Worm (Caenorhabditis elegans) whole organism, early embryonic: ENCODE measurements around the gene sre-56.
A peak's percentile ranks its signal among the peaks of the same experiment; 100 is the strongest.

ENCODE experiments used
- B0310.2 ChIP-seq: sonication (generic microtip); optimal IDR thresholded peaks from 2 replicates; lab custom pipeline; 2016; ENCODE audit warnings: mild to moderate bottlenecking, missing genetic modification characterization, missing compliant biosample characterization
- F13C5.2 ChIP-seq: sonication (generic microtip); optimal IDR thresholded peaks from 2 replicates; lab custom pipeline; 2017; ENCODE audit warnings: mild to moderate bottlenecking, missing genetic modification characterization, inconsistent platforms, missing compliant biosample characterization
- aly-1 ChIP-seq: sonication (generic microtip); optimal IDR thresholded peaks from 2 replicates; lab custom pipeline; 2016; ENCODE audit warnings: missing genetic modification characterization, missing compliant biosample characterization
- ama-1 ChIP-seq: fragments of 150-350 bp; optimal IDR thresholded peaks from 2 replicates; lab custom pipeline; 2014
- ceh-13 ChIP-seq: fragments of 200-800 bp; sonication (Bioruptor generic); optimal IDR thresholded peaks from 2 replicates; lab custom pipeline; 2018; ENCODE audit warnings: mild to moderate bottlenecking, missing genetic modification characterization, missing compliant biosample characterization
- ceh-36 ChIP-seq: sonication (generic microtip); optimal IDR thresholded peaks from 2 replicates; lab custom pipeline; 2016; ENCODE audit warnings: missing genetic modification characterization, inconsistent platforms, missing compliant biosample characterization
- ets-7 ChIP-seq: sonication (generic microtip); optimal IDR thresholded peaks from 2 replicates; lab custom pipeline; 2016; ENCODE audit warnings: missing genotype, missing genetic modification characterization, missing compliant biosample characterization
- flt-1 ChIP-seq: fragments of 200-800 bp; sonication (Bioruptor generic); IDR thresholded peaks from 2 replicates; pipeline ENCODE4 v1.3.6; 2022; ENCODE audit warnings: missing genetic modification characterization, missing compliant biosample characterization
- hmbx-1 ChIP-seq: sonication (generic microtip); optimal IDR thresholded peaks from 2 replicates; lab custom pipeline; 2016; ENCODE audit warnings: mild to moderate bottlenecking, missing genetic modification characterization, missing compliant biosample characterization
- hmg-4 ChIP-seq: fragments of 200-800 bp; sonication (Bioruptor generic); optimal IDR thresholded peaks from 2 replicates; lab custom pipeline; 2018; ENCODE audit warnings: mild to moderate bottlenecking, missing genetic modification characterization, missing compliant biosample characterization
- hnd-1 ChIP-seq: sonication (generic microtip); optimal IDR thresholded peaks from 2 replicates; lab custom pipeline; 2016; ENCODE audit warnings: missing genetic modification characterization, missing compliant biosample characterization
- pes-1 ChIP-seq: fragments of 200-800 bp; sonication (Bioruptor generic); IDR thresholded peaks from 2 replicates; pipeline ENCODE4 v1.3.6; 2022; ENCODE audit warnings: missing genetic modification reagents, missing genetic modification characterization, missing compliant biosample characterization
- scrt-1 ChIP-seq: fragments of 200-800 bp; sonication (Bioruptor generic); IDR thresholded peaks from 2 replicates; pipeline ENCODE4 v1.3.6; 2022; ENCODE audit warnings: missing genetic modification characterization, missing compliant biosample characterization
- sea-1 ChIP-seq: fragments of 200-800 bp; sonication (Bioruptor generic); conservative IDR thresholded peaks from 2 replicates; pipeline ENCODE4 v1.3.6; 2022; ENCODE audit warnings: missing genetic modification characterization, missing compliant biosample characterization
- tbx-11 ChIP-seq: fragments of 200-800 bp; sonication (Bioruptor generic); IDR thresholded peaks from 2 replicates; pipeline ENCODE4 v1.3.6; 2022; ENCODE audit warnings: missing genetic modification characterization, missing compliant biosample characterization
- tbx-37 ChIP-seq: fragments of 200-800 bp; sonication (Bioruptor generic); conservative IDR thresholded peaks from 2 replicates; pipeline ENCODE4 v1.3.6; 2022; ENCODE audit warnings: missing genetic modification reagents, missing genetic modification characterization, missing compliant biosample characterization
- tra-4 ChIP-seq: sonication (generic microtip); optimal IDR thresholded peaks from 2 replicates; lab custom pipeline; 2017; ENCODE audit warnings: missing genetic modification characterization, missing compliant biosample characterization

The sre-56 gene

DNA sequence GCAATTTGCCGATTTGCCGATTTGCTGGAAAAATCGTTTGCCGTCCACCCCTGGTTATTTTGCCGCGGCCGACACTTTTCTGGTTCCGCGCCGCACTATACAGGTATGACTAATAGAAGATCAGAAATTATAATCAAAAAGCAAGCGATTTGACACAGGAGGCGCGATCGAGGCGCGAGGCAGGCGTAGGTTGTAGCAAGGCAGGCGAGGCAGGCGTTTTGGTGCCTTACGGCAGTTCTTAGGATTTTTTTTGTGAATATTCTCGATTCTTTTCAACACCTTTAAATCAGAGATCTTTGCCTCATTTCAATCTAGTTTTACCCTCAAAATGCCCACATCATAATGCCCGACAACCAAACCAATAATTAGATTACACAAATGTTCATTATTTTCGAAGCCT lies at the start of gene sre-56:
TSS of gene sre-56 (plus strand) at position 301 of the 400 bp plus-strand sequence.
- no peak for TF ChIP-seq B0310.2
- TF ChIP-seq pes-1 (GFP tag; lab: Robert Waterston, UW) = no peak
- TF ChIP-seq tbx-37 (GFP tag; lab: Robert Waterston, UW) = no peak
- TF ChIP-seq ama-1 (lab: Kevin White, UChicago) = no peak
- no peak for TF ChIP-seq tra-4
- no peak for TF ChIP-seq F13C5.2 (tag; lab: Kevin White, UChicago)
- no peak for TF ChIP-seq ceh-36 (tag; lab: Kevin White, UChicago)

DNA sequence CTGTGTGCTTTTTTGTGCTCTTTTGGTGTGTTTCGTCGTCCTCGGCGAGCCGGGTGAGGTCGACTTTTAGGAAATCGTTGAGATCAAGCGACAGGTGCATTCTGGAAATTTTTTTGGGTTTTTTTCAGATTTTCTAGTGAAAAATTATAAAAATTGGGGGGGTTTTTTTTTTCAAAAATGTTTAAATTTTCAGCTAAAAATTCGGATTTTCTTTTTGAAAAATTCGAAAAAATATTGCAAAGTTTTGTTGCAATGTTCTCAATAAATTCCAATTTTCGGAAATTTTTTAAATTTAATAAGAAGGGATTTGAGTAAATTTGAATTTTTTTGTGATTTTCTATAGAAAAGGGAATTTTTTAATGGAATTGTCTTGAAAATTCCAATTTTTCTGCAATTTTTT lies 49.3 kb upstream of the sre-56 start, which contains the start of gene Y57A10A.27:
TSS of gene Y57A10A.27 (minus strand) at position 101 of the 400 bp plus-strand sequence.
- TF ChIP-seq flt-1 (GFP tag; lab: Robert Waterston, UW) (no peak), tra-4 (no peak)

DNA sequence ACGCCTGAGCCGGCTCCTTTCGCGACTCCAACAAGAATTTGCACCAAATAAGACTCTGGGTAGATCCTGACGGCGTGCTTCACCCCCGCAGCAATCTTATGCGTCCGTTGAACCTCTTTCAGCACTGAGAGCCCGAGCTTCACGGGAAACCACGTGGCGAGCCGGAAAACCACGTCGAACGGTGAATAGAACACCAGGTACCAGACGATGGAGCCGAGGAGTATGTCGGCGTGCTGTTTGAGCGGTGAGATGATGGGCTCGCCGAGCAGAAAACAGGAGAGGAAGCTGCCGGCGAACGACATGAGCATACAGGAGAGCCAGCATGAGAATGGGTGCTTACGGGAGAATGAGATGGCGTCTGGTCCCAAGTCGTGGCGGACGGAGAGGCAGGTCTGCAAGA lies 45.7 kb upstream of the sre-56 start:
- TF ChIP-seq hmg-4 (GFP tag; lab: Kevin White, UChicago) = peak; percentile 9
- no peak for TF ChIP-seq F13C5.2 (tag; lab: Kevin White, UChicago)

DNA sequence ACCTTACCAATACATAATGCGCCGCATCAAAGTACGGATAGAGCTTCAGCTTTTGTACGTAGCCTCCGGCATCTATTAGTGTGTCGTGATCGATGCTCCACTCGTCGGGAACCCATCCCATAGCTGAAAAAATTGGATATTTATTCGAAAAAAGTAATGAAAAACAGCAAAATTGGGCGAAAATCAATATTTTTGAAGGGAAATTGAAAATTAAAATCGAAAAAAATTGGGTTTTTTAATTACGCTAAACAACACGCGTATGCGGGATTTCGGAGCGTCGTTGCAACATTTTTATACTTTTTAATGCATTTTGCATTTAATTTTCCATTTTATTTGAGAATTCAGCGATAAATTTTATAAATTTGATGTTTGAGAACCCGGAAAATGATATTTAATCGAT lies 45.0 kb upstream of the sre-56 start, which contains the start of the genes tric-1B.2 and Y57A10A.29:
TSS of gene tric-1B.2 (minus strand) at position 129 of the 400 bp plus-strand sequence.
TSS of gene Y57A10A.29 (plus strand) at position 303 of the 400 bp plus-strand sequence.
- no peak for TF ChIP-seq tbx-37 (GFP tag; lab: Robert Waterston, UW)
- TF ChIP-seq ets-7 (tag; lab: Kevin White, UChicago) = no peak
- no peak for TF ChIP-seq hmg-4 (GFP tag; lab: Kevin White, UChicago)
- TF ChIP-seq ceh-13 (GFP tag; lab: Kevin White, UChicago) = no peak
- TF ChIP-seq ama-1 (lab: Kevin White, UChicago) = no peak

DNA sequence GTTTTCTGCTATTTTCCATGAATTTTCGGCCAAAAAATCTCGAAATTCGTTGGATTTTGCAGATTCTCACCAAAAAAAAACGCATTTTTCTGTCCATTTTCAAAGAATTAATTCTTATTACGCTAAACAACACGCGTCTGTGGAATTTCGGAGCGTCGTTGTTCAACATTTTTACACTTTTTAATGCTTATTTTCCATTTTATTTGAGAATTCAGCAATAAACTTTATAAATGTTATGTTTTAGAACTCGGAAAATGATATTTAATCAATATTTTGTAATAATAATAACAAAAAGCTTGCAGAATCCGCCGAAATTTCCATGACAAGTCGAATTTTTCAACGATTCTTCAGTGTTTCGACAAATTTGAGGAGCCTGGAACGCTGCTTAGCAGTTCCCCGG lies 43.9 kb upstream of the sre-56 start, which contains the start of gene ife-5:
TSS of gene ife-5 (plus strand) at position 301 of the 400 bp plus-strand sequence.
- TF ChIP-seq B0310.2 (no peak), pes-1 (GFP tag; lab: Robert Waterston, UW) (no peak), ama-1 (lab: Kevin White, UChicago) (no peak), aly-1 (tag; lab: Kevin White, UChicago) (no peak), F13C5.2 (tag; lab: Kevin White, UChicago) (no peak), tbx-37 (GFP tag; lab: Robert Waterston, UW) (no peak), ets-7 (tag; lab: Kevin White, UChicago) (no peak), tra-4 (no peak), hmbx-1 (tag; lab: Kevin White, UChicago) (no peak), tbx-11 (GFP tag; lab: Robert Waterston, UW) (no peak), hmg-4 (GFP tag; lab: Kevin White, UChicago) (no peak), scrt-1 (GFP tag; lab: Robert Waterston, UW) (no peak), sea-1 (no peak)

DNA sequence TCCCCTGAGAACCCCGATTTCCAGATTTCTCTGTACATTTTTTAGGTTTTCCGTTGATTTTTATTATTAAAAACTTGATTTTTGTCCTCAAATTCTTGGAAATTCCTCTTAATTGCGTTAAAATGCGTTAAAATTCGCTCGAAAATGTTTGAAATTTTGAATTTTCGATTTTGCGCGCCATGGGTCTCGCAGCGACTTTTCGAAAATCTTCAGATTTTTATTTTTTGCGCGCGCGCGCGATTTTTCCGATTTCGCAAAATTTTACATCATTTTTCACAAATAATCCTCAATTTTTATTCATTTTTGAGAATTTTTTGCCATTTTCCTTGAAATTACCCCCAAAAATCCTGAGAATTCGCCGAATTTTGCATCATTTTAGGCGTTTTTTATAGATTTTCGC lies 40.2 kb upstream of the sre-56 start:
- no peak for TF ChIP-seq pes-1 (GFP tag; lab: Robert Waterston, UW)
- TF ChIP-seq hnd-1 (tag; lab: Kevin White, UChicago) = no peak
- no peak for TF ChIP-seq flt-1 (GFP tag; lab: Robert Waterston, UW)
- no peak for TF ChIP-seq tbx-11 (GFP tag; lab: Robert Waterston, UW)
- TF ChIP-seq aly-1 (tag; lab: Kevin White, UChicago) = no peak
- no peak for TF ChIP-seq ets-7 (tag; lab: Kevin White, UChicago)
- TF ChIP-seq F13C5.2 (tag; lab: Kevin White, UChicago) = no peak
- TF ChIP-seq ceh-13 (GFP tag; lab: Kevin White, UChicago) = no peak
- TF ChIP-seq hmg-4 (GFP tag; lab: Kevin White, UChicago) = no peak
- no peak for TF ChIP-seq tra-4
- TF ChIP-seq B0310.2 = no peak
- no peak for TF ChIP-seq scrt-1 (GFP tag; lab: Robert Waterston, UW)
- no peak for TF ChIP-seq ama-1 (lab: Kevin White, UChicago)
- no peak for TF ChIP-seq sea-1
- TF ChIP-seq tbx-37 (GFP tag; lab: Robert Waterston, UW) = no peak
- no peak for TF ChIP-seq hmbx-1 (tag; lab: Kevin White, UChicago)

DNA sequence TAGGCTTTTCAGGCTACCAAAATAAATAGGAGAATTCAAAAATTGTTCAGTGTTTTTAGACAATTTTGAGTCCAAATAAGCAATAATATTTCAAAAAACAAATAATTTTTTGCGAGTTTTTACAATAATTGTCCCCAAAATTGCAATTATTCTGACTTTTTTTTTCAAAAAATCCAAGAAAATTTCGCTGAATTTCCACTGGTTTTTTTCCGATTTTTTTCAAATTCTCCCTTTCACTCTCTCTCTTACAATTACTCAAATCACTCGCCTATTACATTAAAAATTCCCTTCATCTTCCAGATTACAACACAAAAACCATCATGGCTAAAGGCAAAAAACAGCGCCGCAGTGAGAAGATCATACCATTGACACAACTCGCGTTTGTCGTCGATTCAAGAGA lies 35.2 kb upstream of the sre-56 start, which contains the start of gene Y57A10A.31:
TSS of gene Y57A10A.31 (plus strand) at position 301 of the 400 bp plus-strand sequence.
- TF ChIP-seq tbx-37 (GFP tag; lab: Robert Waterston, UW) (no peak), tra-4 (no peak), aly-1 (tag; lab: Kevin White, UChicago) (no peak), B0310.2 (no peak), hmbx-1 (tag; lab: Kevin White, UChicago) (no peak), sea-1 (no peak), ets-7 (tag; lab: Kevin White, UChicago) (no peak), pes-1 (GFP tag; lab: Robert Waterston, UW) (no peak), hnd-1 (tag; lab: Kevin White, UChicago) (no peak)

DNA sequence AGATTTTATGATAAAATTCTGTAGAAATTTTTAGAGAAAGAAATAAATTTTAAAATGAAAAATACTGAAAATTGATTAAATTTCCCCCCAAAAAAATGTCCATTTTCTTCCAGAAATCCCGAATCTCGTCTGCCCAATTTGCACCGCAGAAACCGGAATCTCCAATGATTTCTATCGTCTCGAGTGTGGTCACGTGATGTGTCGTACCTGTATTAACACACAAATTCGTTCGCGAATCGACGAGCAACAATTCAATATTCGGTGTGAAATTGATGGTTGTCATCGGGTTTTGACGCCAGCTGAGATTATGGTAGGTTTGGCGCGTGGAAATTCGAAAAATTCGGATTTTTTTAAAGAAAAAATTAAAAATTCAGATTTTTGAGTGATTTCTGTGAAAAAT lies 27.7 kb upstream of the sre-56 start:
- no peak for TF ChIP-seq ama-1 (lab: Kevin White, UChicago)
- TF ChIP-seq hnd-1 (tag; lab: Kevin White, UChicago) = no peak
- TF ChIP-seq ceh-13 (GFP tag; lab: Kevin White, UChicago) = no peak
- no peak for TF ChIP-seq tbx-11 (GFP tag; lab: Robert Waterston, UW)
- TF ChIP-seq tra-4 = no peak
- TF ChIP-seq hmg-4 (GFP tag; lab: Kevin White, UChicago) = no peak
